Worm (Caenorhabditis elegans) whole organism, midembryonic: ENCODE results near the gene srz-20.

Source experiments
- T22C8.4 ChIP-seq: fragments of 200-800 bp; sonication (Bioruptor generic); IDR thresholded peaks from 2 replicates; pipeline ENCODE4 v1.3.6; 2022; ENCODE audit warnings: missing genetic modification characterization, missing compliant biosample characterization
- cog-1 ChIP-seq: sonication (generic microtip); optimal IDR thresholded peaks from 2 replicates; lab custom pipeline; 2016; ENCODE audit warnings: missing genetic modification characterization, missing compliant biosample characterization
- flt-1 ChIP-seq: fragments of 200-800 bp; sonication (Bioruptor generic); IDR thresholded peaks from 2 replicates; pipeline ENCODE4 v1.3.6; 2022; ENCODE audit warnings: missing genetic modification characterization, missing compliant biosample characterization
- klf-2 ChIP-seq: fragments of 200-800 bp; sonication (Bioruptor generic); conservative IDR thresholded peaks from 2 replicates; pipeline ENCODE4 v1.3.6; 2022; ENCODE audit warnings: missing genetic modification reagents, missing genetic modification characterization, missing compliant biosample characterization
- med-1 ChIP-seq: sonication (generic microtip); optimal IDR thresholded peaks from 2 replicates; lab custom pipeline; 2017; ENCODE audit warnings: missing genetic modification characterization, mild to moderate bottlenecking, missing compliant biosample characterization, antibody characterized with exemption, missing genetic modification reagents; ENCODE audit not compliant: insufficient read depth
- ref-1 ChIP-seq: fragments of 200-800 bp; sonication (Bioruptor generic); conservative IDR thresholded peaks from 2 replicates; pipeline ENCODE4 v1.3.6; 2022; ENCODE audit warnings: missing genetic modification reagents, missing genetic modification characterization, missing compliant biosample characterization
- tab-1 ChIP-seq: fragments of 200-800 bp; sonication (Bioruptor generic); IDR thresholded peaks from 2 replicates; pipeline ENCODE4 v1.3.6; 2022; ENCODE audit warnings: missing genetic modification characterization, missing compliant biosample characterization
- ztf-23 ChIP-seq: fragments of 200-800 bp; sonication (Bioruptor generic); IDR thresholded peaks from 2 replicates; pipeline ENCODE4 v1.3.6; 2022; ENCODE audit warnings: missing genetic modification reagents, missing genetic modification characterization, missing compliant biosample characterization
- ztf-29 ChIP-seq: fragments of 200-800 bp; sonication (Bioruptor generic); IDR thresholded peaks from 2 replicates; pipeline ENCODE4 v1.3.6; 2022; ENCODE audit warnings: missing genetic modification reagents, missing genetic modification characterization, missing compliant biosample characterization

The srz-20 gene

ce11 chrIV:3962584-3962983 lies 47.2 kb downstream of the srz-20 start, which contains the start of gene Y46C8AM.1:
TSS of gene Y46C8AM.1 (plus strand) at chrIV:3962884.
- TF ChIP-seq ref-1 (GFP tag; lab: Robert Waterston, UW) (no peak), cog-1 (tag; lab: Kevin White, UChicago) (no peak), tab-1 (GFP tag; lab: Robert Waterston, UW) (no peak), flt-1 (GFP tag; lab: Robert Waterston, UW) (no peak), T22C8.4 (no peak), ztf-23 (GFP tag; lab: Robert Waterston, UW) (no peak), ztf-29 (no peak), med-1 (no peak), klf-2 (GFP tag; lab: Robert Waterston, UW) (no peak)

DNA sequence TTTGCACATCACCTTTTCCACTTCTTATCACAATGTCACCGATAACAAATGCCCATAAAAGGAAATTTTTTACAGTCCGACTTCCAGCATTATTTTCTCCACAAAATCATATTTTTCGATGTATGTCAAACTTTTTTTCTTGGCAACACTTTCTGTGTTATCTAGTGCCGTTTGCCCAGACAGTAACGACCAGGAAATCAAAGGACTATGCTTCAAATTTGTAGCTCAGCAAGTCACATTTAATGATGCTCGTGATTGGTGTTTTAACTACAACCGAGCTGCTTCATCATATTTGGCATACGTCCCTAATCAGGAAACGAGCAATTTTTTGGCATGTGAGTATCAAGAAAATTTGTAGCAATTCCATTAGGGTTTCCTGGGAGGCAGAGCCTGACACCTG lies 48.1 kb downstream of the srz-20 start:
- no peak for TF ChIP-seq ref-1 (GFP tag; lab: Robert Waterston, UW)

DNA sequence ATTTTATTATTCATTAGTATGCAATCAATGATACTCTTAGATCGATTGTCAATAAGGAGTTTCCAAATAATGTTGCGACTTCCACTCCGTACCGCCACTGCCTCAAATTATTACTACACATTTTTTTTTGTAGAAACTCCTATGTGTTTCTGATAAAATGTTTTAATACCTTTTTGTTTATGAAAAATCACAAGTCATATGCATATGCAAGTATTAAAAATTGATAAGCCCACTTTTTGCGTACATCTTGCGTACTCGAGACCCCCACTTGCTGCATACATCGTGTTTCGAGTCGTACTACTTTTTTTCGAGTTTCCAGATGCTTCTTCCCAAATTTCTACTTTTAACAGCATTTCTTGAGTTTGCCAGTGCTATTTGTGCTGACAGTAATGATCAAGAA lies 49.6 kb downstream of the srz-20 start, which contains the start of gene clec-76:
Gene clec-76 (plus strand): TSS at position 234 of the 400 bp plus-strand sequence.
- TF ChIP-seq med-1 = no peak
- TF ChIP-seq tab-1 (GFP tag; lab: Robert Waterston, UW) = no peak
- no peak for TF ChIP-seq ztf-23 (GFP tag; lab: Robert Waterston, UW)
- no peak for TF ChIP-seq cog-1 (tag; lab: Kevin White, UChicago)
- TF ChIP-seq T22C8.4 = no peak
- TF ChIP-seq flt-1 (GFP tag; lab: Robert Waterston, UW) = no peak
- TF ChIP-seq klf-2 (GFP tag; lab: Robert Waterston, UW) = no peak
- TF ChIP-seq ztf-29 = no peak
- no peak for TF ChIP-seq ref-1 (GFP tag; lab: Robert Waterston, UW)
